Fruit fly (Drosophila melanogaster) S2 (cell line): ENCODE measurements around the gene CG9632.

Experiments
- CG8478 ChIP-seq: fragments of >200 bp; optimal IDR thresholded peaks from 2 replicates; lab custom pipeline; 2018
- CTCF ChIP-seq, 2 experiments: fragments of >200 bp; optimal IDR thresholded peaks; 2 replicates each; lab custom pipeline; 2018

DNA sequence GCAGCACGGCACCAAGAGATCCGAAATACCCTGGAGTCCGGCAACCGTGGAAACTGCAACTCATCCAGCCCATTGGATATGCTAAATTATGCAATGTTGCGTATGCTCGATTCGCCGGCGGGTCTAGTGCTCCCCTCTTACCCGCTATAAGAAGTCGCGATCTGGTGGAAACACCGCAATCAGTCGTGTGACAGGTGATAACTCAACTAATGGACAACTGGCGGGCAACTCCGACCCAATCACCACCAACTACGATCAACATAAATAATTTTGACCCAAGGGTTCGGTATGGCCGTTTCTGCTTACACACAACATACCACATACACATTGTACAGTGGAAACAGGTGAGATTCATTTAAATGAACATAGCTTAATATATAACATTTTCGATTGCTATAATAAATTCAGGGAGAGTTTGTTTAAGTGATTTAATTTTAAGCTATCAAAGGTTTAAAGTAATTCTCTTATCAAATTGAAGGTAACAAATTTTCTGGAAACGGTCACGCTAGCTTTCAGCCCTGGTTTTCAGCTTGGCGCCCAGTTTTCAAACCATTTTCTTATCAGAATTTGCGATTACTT, 2.7 kb upstream of the CG9632 start, which contains the start of gene Hmt-1:
- TF ChIP-seq CG8478 (lab: Kevin White, UChicago) (no peak), CTCF (optimal IDR thresholded peaks at IDR 0.05; lab: Kevin White, UChicago) (no peak)
